Worm (Caenorhabditis elegans): Measurements from ENCODE around the gene rpap-3.

The rpap-3 gene

ce11 chrIV:7790801-7791588 is 12.2 kb upstream of the rpap-3 start, which contains the start of gene rsp-6:
Gene rsp-6, minus strand, starts transcription at chrIV:7791229.
- peak; percentile 97 for TF ChIP-seq unc-55 (GFP tag; optimal IDR thresholded peaks at IDR 0.05)
- TF ChIP-seq ztf-11 (tag; optimal IDR thresholded peaks at IDR 0.05): no peak
- TF ChIP-seq R02D3.7 (tag; optimal IDR thresholded peaks at IDR 0.05): peak; percentile 4
- peak; percentile 36 for TF ChIP-seq zag-1 (tag; optimal IDR thresholded peaks at IDR 0.05)
- TF ChIP-seq ztf-1 (GFP tag; conservative IDR thresholded peaks at IDR 0.05): no peak
- peak; percentile 66 for TF ChIP-seq skn-1 (tag; optimal IDR thresholded peaks at IDR 0.05)
- TF ChIP-seq nhr-6 (tag; optimal IDR thresholded peaks at IDR 0.05): peak; percentile 64
- TF ChIP-seq nhr-21 (tag; optimal IDR thresholded peaks at IDR 0.05): peak; percentile 67
- TF ChIP-seq dmd-4 (tag; optimal IDR thresholded peaks at IDR 0.05): no peak
- peak; percentile 67 for TF ChIP-seq ama-1 (optimal IDR thresholded peaks at IDR 0.05)
- TF ChIP-seq nhr-12 (tag; optimal IDR thresholded peaks at IDR 0.05): no peak
- TF ChIP-seq unc-39 (tag; optimal IDR thresholded peaks at IDR 0.05): no peak
- TF ChIP-seq ZK546.5 (tag; optimal IDR thresholded peaks at IDR 0.05): peak; percentile 66
- TF ChIP-seq crh-2 (tag; optimal IDR thresholded peaks at IDR 0.05): peak; percentile 91
- TF ChIP-seq sma-9 (GFP tag; optimal IDR thresholded peaks at IDR 0.05): peak; percentile 74
- TF ChIP-seq sma-9 (tag; optimal IDR thresholded peaks at IDR 0.05): no peak
- TF ChIP-seq lin-39 (tag; optimal IDR thresholded peaks at IDR 0.05): peak; percentile 55
- peak; percentile 48 for TF ChIP-seq sem-4 (tag; optimal IDR thresholded peaks at IDR 0.05)
- TF ChIP-seq egl-27 (tag; optimal IDR thresholded peaks at IDR 0.05): peak; percentile 18
- peak; percentile 14 for TF ChIP-seq blmp-1 (tag; optimal IDR thresholded peaks at IDR 0.05; ENCODE audit: insufficient read depth)
- peak; percentile 93 for TF ChIP-seq lin-13 (GFP tag; optimal IDR thresholded peaks at IDR 0.05)
- TF ChIP-seq alr-1 (tag; optimal IDR thresholded peaks at IDR 0.05): peak; percentile 80
- peak; percentile 82 for TF ChIP-seq sma-3 (GFP tag; optimal IDR thresholded peaks at IDR 0.05)
- no peak for TF ChIP-seq unc-62 (GFP tag; optimal IDR thresholded peaks at IDR 0.05)
- TF ChIP-seq snpc-4 (tag; optimal IDR thresholded peaks at IDR 0.05): peak; percentile 71
- no peak for TF ChIP-seq nhr-10 (tag; optimal IDR thresholded peaks at IDR 0.05)
- TF ChIP-seq nhr-237 (tag; optimal IDR thresholded peaks at IDR 0.05): no peak
- TF ChIP-seq mbf-1 (tag; optimal IDR thresholded peaks at IDR 0.05): no peak
- TF ChIP-seq nhr-25 (tag; optimal IDR thresholded peaks at IDR 0.05): peak; percentile 71
- TF ChIP-seq ceh-16 (tag; optimal IDR thresholded peaks at IDR 0.05): peak; percentile 65
- peak; percentile 59 for TF ChIP-seq ceh-82 (tag; optimal IDR thresholded peaks at IDR 0.05)
- no peak for TF ChIP-seq elt-1 (tag; optimal IDR thresholded peaks at IDR 0.05)
- peak; percentile 88 for TF ChIP-seq gmeb-1 (tag; optimal IDR thresholded peaks at IDR 0.05)
- peak; percentile 88 for TF ChIP-seq mab-5 (tag; optimal IDR thresholded peaks at IDR 0.05)
- TF ChIP-seq peb-1 (tag; optimal IDR thresholded peaks at IDR 0.05): no peak
- TF ChIP-seq nhr-77 (tag; optimal IDR thresholded peaks at IDR 0.05): no peak
- TF ChIP-seq C34F6.9 (tag; optimal IDR thresholded peaks at IDR 0.05): peak; percentile 90
- TF ChIP-seq nhr-23 (tag; optimal IDR thresholded peaks at IDR 0.05): no peak
- TF ChIP-seq fos-1 (tag; optimal IDR thresholded peaks at IDR 0.05): peak; percentile 39
- TF ChIP-seq mdl-1 (tag; optimal IDR thresholded peaks at IDR 0.05): peak in 1 of 2 experiments; percentile 62
- TF ChIP-seq lin-11 (tag; optimal IDR thresholded peaks at IDR 0.05): peak; percentile 94
- no peak for TF ChIP-seq nhr-11 (tag; optimal IDR thresholded peaks at IDR 0.05)
- TF ChIP-seq lsy-2 (tag; optimal IDR thresholded peaks at IDR 0.05): peak; percentile 96 to 99
- no peak for TF ChIP-seq aly-2 (tag; optimal IDR thresholded peaks at IDR 0.05)
- TF ChIP-seq elt-3 (tag; optimal IDR thresholded peaks at IDR 0.05): no peak
- peak; percentile 86 for TF ChIP-seq ztf-4 (tag; optimal IDR thresholded peaks at IDR 0.05)
- peak; percentile 76 for TF ChIP-seq F13H6.1 (tag; optimal IDR thresholded peaks at IDR 0.05)
- TF ChIP-seq nhr-129 (tag; optimal IDR thresholded peaks at IDR 0.05): peak; percentile 95
- no peak for TF ChIP-seq Y55F3AM.14 (GFP tag; optimal IDR thresholded peaks at IDR 0.05)
